Worm (Caenorhabditis elegans): ENCODE results near the gene lin-22.

Gene lin-22

ce11 chrIV:3050054-3050990 is 30.8 kb downstream of the lin-22 start, which contains the start of gene eel-1:
eel-1 (minus strand) TSS chrIV:3050104.
- TF ChIP-seq him-1 (tag; optimal IDR thresholded peaks at IDR 0.05) = peak; percentile 85
- peak; percentile 72 for TF ChIP-seq W03F9.2 (tag; optimal IDR thresholded peaks at IDR 0.05)
- peak; percentile 3 for TF ChIP-seq dao-5 (tag; optimal IDR thresholded peaks at IDR 0.05)

- TF ChIP-seq W03F9.2 (tag; optimal IDR thresholded peaks at IDR 0.05) (no peak), him-1 (tag; optimal IDR thresholded peaks at IDR 0.05) (no peak), dao-5 (tag; optimal IDR thresholded peaks at IDR 0.05) (no peak)
Measured at ce11 chrIV:3053428-3053827, 33.9 kb downstream of the lin-22 start, which contains the start of gene ivph-3. ivph-3 (plus strand) TSS chrIV:3053728.

- no peak for TF ChIP-seq W03F9.2 (tag; optimal IDR thresholded peaks at IDR 0.05)
Measured at ce11 chrIV:3055320-3055719, 35.8 kb downstream of the lin-22 start.

- TF ChIP-seq him-1 (tag; optimal IDR thresholded peaks at IDR 0.05) = no peak
- no peak for TF ChIP-seq dao-5 (tag; optimal IDR thresholded peaks at IDR 0.05)
- no peak for TF ChIP-seq W03F9.2 (tag; optimal IDR thresholded peaks at IDR 0.05)
Measured at ce11 chrIV:3055848-3056247, 36.3 kb downstream of the lin-22 start.

- TF ChIP-seq W03F9.2 (tag; optimal IDR thresholded peaks at IDR 0.05) = no peak
- TF ChIP-seq dao-5 (tag; optimal IDR thresholded peaks at IDR 0.05) = no peak
- TF ChIP-seq him-1 (tag; optimal IDR thresholded peaks at IDR 0.05) = no peak
Measured at ce11 chrIV:3062936-3063439, 43.5 kb downstream of the lin-22 start, which contains the start of gene Y67D8C.6. Y67D8C.6 (minus strand) TSS chrIV:3063389.

- TF ChIP-seq him-1 (tag; optimal IDR thresholded peaks at IDR 0.05) = no peak
- no peak for TF ChIP-seq W03F9.2 (tag; optimal IDR thresholded peaks at IDR 0.05)
Measured at ce11 chrIV:3066834-3067233, 47.3 kb downstream of the lin-22 start, which contains the start of gene Y67D8C.7. Y67D8C.7 (minus strand) TSS chrIV:3066934.

- TF ChIP-seq dao-5 (tag; optimal IDR thresholded peaks at IDR 0.05) (no peak), him-1 (tag; optimal IDR thresholded peaks at IDR 0.05) (no peak), W03F9.2 (tag; optimal IDR thresholded peaks at IDR 0.05) (no peak)
Measured at ce11 chrIV:3069619-3070260, 50.2 kb downstream of the lin-22 start, which contains the start of gene cpg-9. cpg-9 (minus strand) TSS chrIV:3070210.

- TF ChIP-seq dao-5 (tag; optimal IDR thresholded peaks at IDR 0.05) (no peak), him-1 (tag; optimal IDR thresholded peaks at IDR 0.05) (no peak), W03F9.2 (tag; optimal IDR thresholded peaks at IDR 0.05) (no peak)
Measured at ce11 chrIV:3071997-3072396, 52.5 kb downstream of the lin-22 start, which contains the start of gene Y67D8C.2. Y67D8C.2 (plus strand) TSS chrIV:3072297.
